Worm (Caenorhabditis elegans): ENCODE data around the gene sru-11.
"Not testable (repeated sequence)": the region's sequence is repeated elsewhere in the genome, so short reads cannot be mapped to it uniquely, and the experiment has no call there.

Gene sru-11

ce11 chrIV:13578174-13578573, 6.6 kb upstream of the sru-11 start, which contains the start of gene Y45F10B.8:
TSS of gene Y45F10B.8 (minus strand) at chrIV:13578274.
- TF ChIP-seq nhr-25, ZK546.5, unc-39 (tag; optimal IDR thresholded peaks at IDR 0.05): not testable (repeated sequence)

- TF ChIP-seq elt-1, ceh-9, tbx-2 (tag; optimal IDR thresholded peaks at IDR 0.05): not testable (repeated sequence)
Observed at ce11 chrIV:13578953-13579352, 5.8 kb upstream of the sru-11 start, which contains the start of gene sru-16. TSS of gene sru-16 (plus strand) at chrIV:13579253.

- TF ChIP-seq elt-1 (tag; optimal IDR thresholded peaks at IDR 0.05) (no peak), fkh-2 (tag; optimal IDR thresholded peaks at IDR 0.05) (no peak), pqm-1 (tag; optimal IDR thresholded peaks at IDR 0.05) (no peak), lin-15B (tag; optimal IDR thresholded peaks at IDR 0.05) (no peak), egl-27 (tag; optimal IDR thresholded peaks at IDR 0.05) (no peak), aly-2 (tag; optimal IDR thresholded peaks at IDR 0.05) (no peak), nhr-23 (tag; optimal IDR thresholded peaks at IDR 0.05) (no peak), eor-1 (tag; optimal IDR thresholded peaks at IDR 0.05) (no peak), R02D3.7 (tag; optimal IDR thresholded peaks at IDR 0.05) (no peak), ceh-16 (tag; optimal IDR thresholded peaks at IDR 0.05) (no peak), pha-4 (tag; optimal IDR thresholded peaks at IDR 0.05) (no peak), nhr-76 (tag; optimal IDR thresholded peaks at IDR 0.05) (no peak), lin-39 (tag; optimal IDR thresholded peaks at IDR 0.05) (no peak), nhr-67 (tag; optimal IDR thresholded peaks at IDR 0.05) (no peak), ama-1 (optimal IDR thresholded peaks at IDR 0.05) (no peak)
Observed at ce11 chrIV:13582909-13583308, 1.8 kb upstream of the sru-11 start, which contains the start of gene sru-12. TSS of gene sru-12 (plus strand) at chrIV:13583209.

DNA sequence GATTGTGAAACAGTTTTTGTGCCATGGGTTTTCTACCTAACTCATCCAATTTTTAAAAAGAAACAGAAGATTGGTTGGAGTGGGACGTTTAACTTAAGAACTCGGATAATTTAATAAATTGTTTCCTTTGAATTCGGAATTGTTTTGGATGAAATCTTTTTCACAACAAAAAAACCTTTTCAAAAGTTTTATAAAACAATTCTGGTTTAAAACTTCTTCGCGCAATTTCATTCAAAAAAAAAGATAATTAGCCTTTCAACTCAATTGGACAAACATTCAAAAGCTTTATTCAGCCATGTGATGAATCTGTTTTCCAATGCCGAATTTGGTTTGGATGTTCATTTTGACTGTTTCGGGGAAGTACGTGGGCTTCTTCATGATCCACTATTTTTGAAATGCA, 2.4 kb downstream of the sru-11 start, which contains the start of gene Y45F10B.12:
Gene Y45F10B.12, plus strand, starts transcription at position 301 of the 400 bp plus-strand sequence.
- no peak for TF ChIP-seq R02D3.7 (tag; optimal IDR thresholded peaks at IDR 0.05)
- no peak for TF ChIP-seq nhr-28 (tag; optimal IDR thresholded peaks at IDR 0.05)
- no peak for TF ChIP-seq egl-27 (tag; optimal IDR thresholded peaks at IDR 0.05)
- TF ChIP-seq snpc-4 (tag; optimal IDR thresholded peaks at IDR 0.05): no peak
- TF ChIP-seq sea-2 (GFP tag; optimal IDR thresholded peaks at IDR 0.05): no peak
- TF ChIP-seq nhr-67 (tag; optimal IDR thresholded peaks at IDR 0.05): no peak
- TF ChIP-seq ztf-11 (tag; optimal IDR thresholded peaks at IDR 0.05): no peak
- TF ChIP-seq nhr-23 (tag; optimal IDR thresholded peaks at IDR 0.05): no peak

DNA sequence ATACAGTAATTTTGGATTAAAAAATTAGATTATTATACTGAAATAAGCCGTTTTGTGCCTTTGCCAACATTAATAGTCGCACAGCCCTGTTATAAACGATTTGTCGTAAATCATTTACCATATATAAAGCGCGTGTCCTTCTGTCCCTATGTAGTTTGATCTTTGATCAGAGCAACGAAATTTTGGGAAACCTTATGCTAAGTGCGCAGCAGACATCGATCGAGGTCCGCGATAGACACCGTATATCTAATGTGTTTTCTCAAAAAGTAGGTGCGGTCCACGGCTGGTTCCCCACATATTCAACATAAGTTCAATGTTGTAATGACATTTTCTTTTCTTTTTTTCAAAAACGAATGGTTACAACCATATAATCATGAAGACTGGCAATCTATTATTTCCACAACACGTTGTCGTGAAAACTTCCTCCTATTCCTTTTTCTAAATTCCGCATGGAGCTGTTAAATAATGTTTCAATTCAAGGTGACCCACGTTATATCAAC, 3.8 kb downstream of the sru-11 start, which contains the start of gene sru-9:
Gene sru-9, plus strand, starts transcription at position 450 of the 500 bp plus-strand sequence.
- not testable (repeated sequence) for TF ChIP-seq ztf-11, nhr-67, fos-1 (tag; optimal IDR thresholded peaks at IDR 0.05)

DNA sequence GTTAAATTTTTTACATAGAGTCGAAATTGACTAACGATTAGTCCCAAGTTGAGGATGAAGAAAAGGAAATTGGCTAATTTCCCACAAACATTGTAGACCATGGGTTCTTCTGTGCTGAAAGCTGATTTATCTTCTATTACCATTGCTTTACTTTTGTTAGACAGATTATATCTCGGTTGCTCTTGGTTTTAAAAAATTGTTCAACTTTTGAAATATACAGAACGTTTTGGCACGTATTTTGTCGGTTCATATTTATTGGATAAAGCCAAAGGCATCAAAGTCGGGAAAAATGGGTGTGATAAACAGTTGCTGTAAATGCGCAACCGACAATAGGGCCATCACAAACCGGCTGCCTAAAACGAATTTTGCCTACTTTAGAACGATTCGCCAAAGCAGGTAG, 6.9 kb downstream of the sru-11 start, which contains the start of gene tsp-5:
Gene tsp-5, minus strand, starts transcription at position 101 of the 400 bp plus-strand sequence.
- TF ChIP-seq ztf-11 (tag; optimal IDR thresholded peaks at IDR 0.05) (no peak), elt-3 (tag; optimal IDR thresholded peaks at IDR 0.05) (no peak), fos-1 (tag; optimal IDR thresholded peaks at IDR 0.05) (no peak), fkh-10 (GFP tag; optimal IDR thresholded peaks at IDR 0.05) (no peak)

- TF ChIP-seq ztf-4 (tag; optimal IDR thresholded peaks at IDR 0.05) (no peak), fos-1 (tag; optimal IDR thresholded peaks at IDR 0.05) (no peak), eor-1 (tag; optimal IDR thresholded peaks at IDR 0.05) (no peak), lin-15B (tag; optimal IDR thresholded peaks at IDR 0.05) (no peak)
Observed at ce11 chrIV:13593351-13593750, 8.6 kb downstream of the sru-11 start, which contains the start of gene Y45F10B.3. TSS of gene Y45F10B.3 (plus strand) at chrIV:13593651.

DNA sequence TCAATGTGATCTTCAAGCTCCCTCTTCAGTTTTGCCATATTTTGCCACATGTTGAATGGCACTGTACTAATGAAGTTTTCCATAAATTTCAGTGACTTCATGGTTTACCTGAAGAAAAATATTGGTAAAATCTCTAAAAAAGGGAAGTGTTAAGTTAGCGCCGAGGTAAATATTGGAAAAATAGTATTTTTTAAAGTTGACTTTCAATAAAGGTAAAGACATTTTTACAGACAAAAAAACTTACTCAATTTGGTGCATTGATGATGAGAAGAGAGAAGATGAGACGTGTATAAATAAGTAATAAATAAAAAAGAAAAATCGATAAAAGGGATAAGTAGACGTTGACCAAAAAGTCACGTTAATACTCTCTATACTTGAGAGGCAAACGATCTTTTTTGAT, 13.1 kb downstream of the sru-11 start, which contains the start of gene Y45F10B.9:
Gene Y45F10B.9, minus strand, starts transcription at position 101 of the 400 bp plus-strand sequence.
- not testable (repeated sequence) for TF ChIP-seq elt-3 (tag; optimal IDR thresholded peaks at IDR 0.05); ama-1 (optimal IDR thresholded peaks at IDR 0.05); aly-2 (tag; optimal IDR thresholded peaks at IDR 0.05)

All from whole organism, L3 larva.